Worm (Caenorhabditis elegans) whole organism, dauer: ENCODE data around the gene nhr-167.
"Not testable (repeated sequence)": the region's sequence is repeated elsewhere in the genome, so short reads cannot be mapped to it uniquely, and the experiment has no call there.

Source experiments
- unc-62 ChIP-seq: sonication (generic microtip); optimal IDR thresholded peaks from 2 replicates; lab custom pipeline; 2017; ENCODE audit warnings: missing biosample characterization, missing genetic modification reagents, missing genetic modification characterization

Gene nhr-167

ce11 chrX:11992246-11992645 is 10.4 kb upstream of the nhr-167 start:
- no peak for TF ChIP-seq unc-62 (GFP tag; lab: Kevin White, UChicago)

- TF ChIP-seq unc-62 (GFP tag; lab: Kevin White, UChicago): no peak
These were observed 6.0 kb upstream of the nhr-167 start, which contains the start of gene C49F5.6 for ce11 chrX:11987900-11988364. C49F5.6 (plus strand) TSS chrX:11988314.

ce11 chrX:11985887-11986286 is 4.0 kb upstream of the nhr-167 start, which contains the start of gene C49F5.5:
C49F5.5 (plus strand) TSS chrX:11986187.
- no peak for TF ChIP-seq unc-62 (GFP tag; lab: Kevin White, UChicago)

- no peak for TF ChIP-seq unc-62 (GFP tag; lab: Kevin White, UChicago)
These were observed 1.7 kb upstream of the nhr-167 start, which contains the start of gene C49F5.3 for ce11 chrX:11983576-11984061. C49F5.3 (minus strand) TSS chrX:11983626.

- no peak for TF ChIP-seq unc-62 (GFP tag; lab: Kevin White, UChicago)
These were observed 7.2 kb downstream of the nhr-167 start, which contains the start of gene set-6 for ce11 chrX:11974629-11975085. set-6 (minus strand) TSS chrX:11974679.

ce11 chrX:11971323-11971722 is 10.6 kb downstream of the nhr-167 start:
- TF ChIP-seq unc-62 (GFP tag; lab: Kevin White, UChicago): no peak

ce11 chrX:11969554-11969953 is 12.3 kb downstream of the nhr-167 start:
- TF ChIP-seq unc-62 (GFP tag; lab: Kevin White, UChicago): no peak

ce11 chrX:11969085-11969484 is 12.8 kb downstream of the nhr-167 start:
- TF ChIP-seq unc-62 (GFP tag; lab: Kevin White, UChicago): no peak

- no peak for TF ChIP-seq unc-62 (GFP tag; lab: Kevin White, UChicago)
These were observed 13.8 kb downstream of the nhr-167 start for ce11 chrX:11968024-11968598.

- TF ChIP-seq unc-62 (GFP tag; lab: Kevin White, UChicago): no peak
These were observed 14.9 kb downstream of the nhr-167 start for ce11 chrX:11967034-11967433.

ce11 chrX:11965663-11966304 is 16.1 kb downstream of the nhr-167 start, which contains the start of gene sams-1:
sams-1 (plus strand) TSS chrX:11965962.
- TF ChIP-seq unc-62 (GFP tag; lab: Kevin White, UChicago): no peak

ce11 chrX:11965163-11965562 is 16.7 kb downstream of the nhr-167 start:
- TF ChIP-seq unc-62 (GFP tag; lab: Kevin White, UChicago): no peak

- no peak for TF ChIP-seq unc-62 (GFP tag; lab: Kevin White, UChicago)
These were observed 17.3 kb downstream of the nhr-167 start for ce11 chrX:11964555-11964954.

- TF ChIP-seq unc-62 (GFP tag; lab: Kevin White, UChicago): no peak
These were observed 18.2 kb downstream of the nhr-167 start for ce11 chrX:11963659-11964058.

ce11 chrX:11962050-11962788 is 19.7 kb downstream of the nhr-167 start:
- TF ChIP-seq unc-62 (GFP tag; lab: Kevin White, UChicago): no peak

- TF ChIP-seq unc-62 (GFP tag; lab: Kevin White, UChicago): not testable (repeated sequence)
These were observed 20.8 kb downstream of the nhr-167 start, which contains the start of gene C49F5.13 for ce11 chrX:11961103-11961502. C49F5.13 (plus strand) TSS chrX:11961403.
